Worm (Caenorhabditis elegans) whole organism, L3 larva: ENCODE results near the gene Y57A10A.8.
"Not testable (repeated sequence)": the region's sequence is repeated elsewhere in the genome, so short reads cannot be mapped to it uniquely, and the experiment has no call there.

Experiments used
- R02D3.7 ChIP-seq: fragments of 150-350 bp; optimal IDR thresholded peaks from 2 replicates; lab custom pipeline; 2014; ENCODE audit warnings: missing biosample characterization, missing genetic modification characterization
- ama-1 ChIP-seq: fragments of 150-350 bp; optimal IDR thresholded peaks from 2 replicates; lab custom pipeline; 2018
- ceh-9 ChIP-seq: sonication (generic microtip); optimal IDR thresholded peaks from 2 replicates; lab custom pipeline; 2018; ENCODE audit warnings: missing biosample characterization, missing genetic modification characterization
- elt-1 ChIP-seq: fragments of 150-350 bp; optimal IDR thresholded peaks from 2 replicates; lab custom pipeline; 2014; ENCODE audit warnings: missing biosample characterization, missing genetic modification characterization
- nhr-12 ChIP-seq: fragments of 150-350 bp; optimal IDR thresholded peaks from 2 replicates; lab custom pipeline; 2014; ENCODE audit warnings: missing biosample characterization, missing genetic modification characterization
- nhr-23 ChIP-seq: fragments of 150-350 bp; optimal IDR thresholded peaks from 2 replicates; lab custom pipeline; 2014; ENCODE audit warnings: missing biosample characterization, missing genetic modification reagents, missing genetic modification characterization
- pqm-1 ChIP-seq: fragments of 150-350 bp; optimal IDR thresholded peaks from 2 replicates; lab custom pipeline; 2017; ENCODE audit warnings: missing biosample characterization, missing genetic modification characterization, inconsistent platforms
- snpc-4 ChIP-seq: fragments of 150-350 bp; optimal IDR thresholded peaks from 2 replicates; lab custom pipeline; 2014; ENCODE audit warnings: missing biosample characterization, missing genetic modification characterization
- unc-39 ChIP-seq: sonication (generic microtip); optimal IDR thresholded peaks from 4 replicates; lab custom pipeline; 2017; ENCODE audit warnings: missing biosample characterization, missing genetic modification characterization
- unc-62 ChIP-seq: fragments of 150-350 bp; sonication (generic microtip); optimal IDR thresholded peaks from 4 replicates; lab custom pipeline; 2014; ENCODE audit warnings: missing biosample characterization, missing genetic modification reagents, missing genetic modification characterization

ce11 chrII:12151640-12152039 is 13.0 kb upstream of the Y57A10A.8 start, which contains the start of gene Y57A10A.4:
- TF ChIP-seq unc-62 (GFP tag; lab: Kevin White, UChicago); snpc-4 (tag; lab: Kevin White, UChicago); nhr-12 (tag; lab: Kevin White, UChicago); ceh-9 (tag; lab: Kevin White, UChicago); R02D3.7 (tag; lab: Kevin White, UChicago); ama-1 (lab: Kevin White, UChicago); elt-1 (tag; lab: Kevin White, UChicago); pqm-1 (tag; lab: Kevin White, UChicago); nhr-23 (tag; lab: Kevin White, UChicago); unc-39: not testable (repeated sequence)
